Worm (Caenorhabditis elegans) whole organism, dauer: Measurements from ENCODE around the gene cutc-1.

Experiments used
- unc-62 ChIP-seq: sonication (generic microtip); optimal IDR thresholded peaks from 2 replicates; lab custom pipeline; 2017; ENCODE audit warnings: missing biosample characterization, missing genetic modification reagents, missing genetic modification characterization

The cutc-1 gene

DNA sequence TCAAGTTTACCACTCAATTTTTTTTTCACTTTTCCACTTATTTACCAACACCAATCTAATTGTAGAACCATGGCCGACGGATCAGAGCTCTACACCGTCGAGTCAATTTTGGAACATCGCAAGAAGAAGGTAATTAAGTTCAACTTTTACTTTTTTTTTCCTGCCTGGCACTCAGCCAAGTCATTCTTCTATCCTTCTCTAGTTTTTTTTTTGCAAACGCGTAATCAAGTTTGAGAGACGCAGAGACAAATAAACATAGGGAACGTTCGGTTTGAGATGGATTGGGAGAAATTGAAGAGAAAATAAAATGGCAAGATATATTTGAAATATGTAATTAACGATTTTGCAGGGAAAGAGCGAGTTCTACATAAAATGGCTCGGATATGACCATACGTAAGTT is 22.9 kb upstream of the cutc-1 start, which contains the start of gene cec-1:
Gene cec-1 (plus strand): TSS at position 63 of the 400 bp plus-strand sequence.
- TF ChIP-seq unc-62 (GFP tag; lab: Kevin White, UChicago), result no peak

DNA sequence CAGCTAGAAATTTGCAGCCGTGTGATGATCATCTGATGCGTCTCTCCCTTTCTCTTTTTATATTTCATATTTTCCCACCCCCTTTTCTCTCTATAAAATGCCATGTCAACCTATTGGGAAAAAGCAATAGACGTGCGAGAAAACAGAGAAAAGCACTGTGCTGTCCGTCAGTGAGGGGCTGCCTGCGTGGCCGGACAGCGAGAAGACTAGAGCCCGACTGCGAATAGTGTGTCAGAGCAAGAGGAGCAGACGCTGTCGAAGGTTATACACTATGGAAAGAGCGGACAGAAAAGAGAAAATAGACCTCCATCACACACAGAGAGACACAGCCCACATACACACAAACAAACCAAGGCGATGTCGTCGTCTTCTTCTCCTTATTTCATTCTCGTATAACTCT is 21.7 kb upstream of the cutc-1 start:
- TF ChIP-seq unc-62 (GFP tag; lab: Kevin White, UChicago), result no peak

DNA sequence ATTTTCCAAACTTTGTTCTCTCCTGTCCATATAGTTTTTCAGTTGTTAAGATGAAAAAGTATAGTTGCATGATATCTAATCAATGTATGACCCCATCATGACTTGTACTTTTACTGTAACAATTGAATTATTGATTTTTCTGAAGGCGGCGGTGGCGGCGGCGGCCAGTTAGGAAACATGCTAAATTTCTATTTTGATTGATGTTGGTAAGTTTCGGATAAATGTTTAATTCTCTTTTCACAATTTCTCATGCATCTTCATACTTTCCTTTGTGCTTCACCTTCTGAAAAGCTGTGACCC is 14.5 kb upstream of the cutc-1 start, which contains the start of gene sor-1:
Gene sor-1 (plus strand): TSS at position 201 of the 300 bp plus-strand sequence.
- TF ChIP-seq unc-62 (GFP tag; lab: Kevin White, UChicago), result no peak

DNA sequence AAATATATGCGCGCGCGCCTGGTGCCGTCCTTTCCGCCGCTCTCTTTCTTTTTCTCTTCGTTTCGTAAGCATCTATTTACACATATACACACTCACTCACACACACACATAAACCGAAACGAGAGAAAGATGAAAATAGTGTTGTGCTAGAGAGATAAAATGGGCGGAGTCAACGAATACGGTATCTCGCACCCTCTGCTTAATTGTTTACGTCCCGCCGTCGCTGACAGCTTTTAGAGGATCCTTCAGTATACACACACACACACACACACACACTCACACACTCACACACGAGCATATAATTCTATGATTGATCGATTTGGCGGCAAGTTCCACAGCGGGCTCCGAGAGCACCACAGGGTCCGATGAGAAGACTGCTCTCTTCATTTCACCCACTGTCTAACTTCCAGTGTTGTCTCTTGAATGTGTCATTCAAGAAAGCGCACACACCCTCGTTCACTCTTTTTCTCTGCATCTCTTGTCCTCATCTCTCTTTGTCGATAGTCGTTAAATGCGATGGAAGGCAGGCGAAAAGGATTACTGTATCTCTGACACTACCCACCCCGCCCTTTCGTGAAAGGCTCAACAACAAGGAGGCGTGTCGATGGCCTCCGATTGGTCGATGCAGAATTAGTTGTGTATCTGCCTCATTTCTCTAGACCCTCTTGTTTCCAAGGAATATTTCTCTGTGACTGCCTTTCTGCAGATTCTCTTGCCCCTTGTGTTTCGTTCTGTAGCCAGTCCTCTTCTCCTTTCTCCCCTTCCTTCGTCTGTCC is 14.0 kb upstream of the cutc-1 start:
- no peak for TF ChIP-seq unc-62 (GFP tag; lab: Kevin White, UChicago)

DNA sequence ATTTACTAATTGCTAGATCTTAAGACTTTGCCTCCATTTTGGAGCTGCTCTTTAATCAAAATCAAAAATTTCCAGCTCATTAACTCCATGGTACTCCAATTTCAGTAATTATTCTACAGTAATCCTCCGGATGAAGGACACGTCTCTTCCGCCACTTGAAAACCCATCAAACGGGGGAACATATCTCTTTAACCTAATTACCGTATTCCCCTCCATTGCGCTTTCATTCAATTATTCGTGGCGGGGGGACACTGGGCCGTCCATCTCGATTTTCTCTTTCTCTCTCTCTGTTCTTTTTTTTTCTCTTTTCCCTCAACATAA is 13.4 kb upstream of the cutc-1 start:
- no peak for TF ChIP-seq unc-62 (GFP tag; lab: Kevin White, UChicago)

DNA sequence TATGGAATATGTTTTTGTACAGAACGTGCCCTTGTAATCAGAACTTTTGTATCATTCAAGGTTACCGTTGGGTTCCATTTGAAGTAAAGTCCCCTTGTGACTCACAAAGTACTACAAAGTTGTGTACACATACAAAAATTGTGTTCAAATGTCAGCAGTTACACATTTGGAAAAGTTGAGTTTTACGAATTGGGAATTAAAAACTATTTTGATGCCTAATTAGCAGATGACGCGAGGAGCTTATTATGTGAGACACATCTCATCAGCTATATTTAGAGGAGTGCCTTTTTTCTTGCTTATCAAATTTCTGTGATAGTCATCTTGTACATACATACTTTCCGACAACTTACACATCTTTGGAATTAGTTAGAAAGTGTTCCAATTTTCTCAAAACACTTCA is 10.1 kb upstream of the cutc-1 start:
- TF ChIP-seq unc-62 (GFP tag; lab: Kevin White, UChicago), result no peak

DNA sequence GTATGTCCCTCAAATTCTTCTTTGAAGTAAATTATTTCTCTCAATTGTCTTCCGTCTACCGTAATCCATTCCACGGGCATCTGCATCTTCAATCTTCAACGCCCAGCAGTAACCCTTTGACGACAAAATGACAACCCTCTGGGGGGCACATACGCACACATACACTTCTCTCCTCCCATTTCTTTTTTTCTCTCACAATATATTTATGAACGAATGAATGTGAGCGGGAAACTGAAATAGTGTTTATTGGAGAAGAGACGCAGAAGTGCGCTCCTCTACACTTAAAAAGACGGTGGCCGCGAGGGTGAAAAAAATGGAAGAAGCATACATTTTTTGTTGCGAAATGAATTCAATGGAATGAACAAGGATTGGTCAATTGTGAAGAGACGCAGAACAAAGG is 8.6 kb upstream of the cutc-1 start:
- TF ChIP-seq unc-62 (GFP tag; lab: Kevin White, UChicago), result no peak

DNA sequence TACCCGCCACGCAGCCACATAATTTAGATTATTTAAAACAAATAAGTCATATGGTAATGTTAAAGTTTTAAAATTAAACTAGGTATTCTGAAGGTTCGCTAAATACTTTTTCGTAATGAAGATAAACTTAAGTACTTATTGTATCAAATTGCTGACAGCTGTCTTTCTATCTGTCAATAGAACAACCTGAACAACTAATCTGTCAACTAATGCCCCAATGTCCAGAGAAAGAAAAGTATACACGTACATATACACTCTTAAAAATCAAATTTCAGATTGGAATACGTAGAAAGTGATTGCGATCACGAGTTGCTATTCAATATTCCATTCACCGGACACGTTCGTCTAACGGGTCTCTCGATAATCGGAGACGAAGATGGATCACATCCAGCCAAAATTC is 7.3 kb upstream of the cutc-1 start:
- no peak for TF ChIP-seq unc-62 (GFP tag; lab: Kevin White, UChicago)

DNA sequence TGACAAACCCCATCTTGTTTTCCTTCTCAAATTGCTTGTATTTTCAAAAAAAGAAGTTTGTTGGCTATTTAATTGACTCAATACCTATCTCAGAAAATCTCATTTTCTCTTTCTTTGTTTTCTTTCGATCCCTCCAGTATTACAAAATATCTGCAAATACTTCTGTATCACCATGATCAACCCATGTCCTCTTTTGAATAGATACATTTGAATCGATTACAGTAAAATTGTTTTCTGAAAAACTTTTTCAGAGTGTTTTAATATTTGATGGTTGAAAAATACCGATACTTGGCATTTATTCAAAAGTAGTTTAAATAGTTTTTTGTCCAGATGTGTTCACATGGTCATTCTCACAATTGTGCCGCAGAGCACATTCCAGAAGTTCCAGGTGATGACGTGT is 5.8 kb upstream of the cutc-1 start, which contains the start of gene ZK353.9:
Gene ZK353.9 (plus strand): TSS at position 331 of the 400 bp plus-strand sequence.
- TF ChIP-seq unc-62 (GFP tag; lab: Kevin White, UChicago), result no peak

DNA sequence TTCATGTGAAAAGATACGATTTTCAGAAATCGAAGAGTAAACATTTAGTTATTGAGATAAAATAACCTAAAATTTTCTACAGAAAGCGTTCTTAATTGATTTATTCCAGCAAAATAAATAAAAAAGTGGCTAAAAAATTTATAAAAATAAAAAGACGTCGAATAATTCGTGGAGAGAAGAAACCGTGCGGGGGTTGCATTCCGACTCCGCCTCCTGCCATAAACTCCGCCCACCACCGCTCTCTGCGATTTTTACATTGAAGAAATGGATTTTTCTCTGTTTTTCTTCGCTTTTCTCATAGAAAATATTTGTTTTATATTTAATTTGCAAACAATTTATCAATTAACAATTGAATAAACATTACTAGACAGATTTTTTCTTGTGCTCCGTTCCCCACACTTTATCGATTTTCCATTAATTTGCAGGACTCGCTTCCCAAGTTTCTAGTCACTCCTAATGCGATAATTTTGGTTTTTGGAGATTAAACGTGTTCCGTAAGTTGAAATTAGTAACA is 2.1 kb upstream of the cutc-1 start, which contains the start of the genes ubxn-4 and cyy-1:
Gene ubxn-4 (minus strand): TSS at position 114 of the 514 bp plus-strand sequence.
Gene cyy-1 (plus strand): TSS at position 426 of the 514 bp plus-strand sequence.
- no peak for TF ChIP-seq unc-62 (GFP tag; lab: Kevin White, UChicago)

DNA sequence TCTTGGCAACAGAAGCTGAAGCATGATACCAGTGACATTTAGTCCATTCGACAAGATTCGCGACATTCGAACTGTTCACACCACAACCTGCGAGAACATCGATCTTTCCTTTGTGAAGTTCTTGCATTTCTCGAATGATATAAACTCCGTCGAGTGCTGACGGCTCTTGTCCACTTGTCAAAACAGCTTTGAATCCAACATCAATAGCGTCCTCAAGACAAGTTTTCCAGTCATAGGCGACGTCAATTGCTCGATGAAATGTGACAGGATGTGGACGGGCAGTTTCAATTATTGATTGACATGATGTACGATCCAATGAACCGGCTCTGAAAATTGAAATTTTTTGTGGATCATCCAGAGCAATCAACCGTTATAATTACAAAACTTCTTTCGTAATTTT is 774 bp downstream of the cutc-1 start:
- TF ChIP-seq unc-62 (GFP tag; lab: Kevin White, UChicago), result no peak

DNA sequence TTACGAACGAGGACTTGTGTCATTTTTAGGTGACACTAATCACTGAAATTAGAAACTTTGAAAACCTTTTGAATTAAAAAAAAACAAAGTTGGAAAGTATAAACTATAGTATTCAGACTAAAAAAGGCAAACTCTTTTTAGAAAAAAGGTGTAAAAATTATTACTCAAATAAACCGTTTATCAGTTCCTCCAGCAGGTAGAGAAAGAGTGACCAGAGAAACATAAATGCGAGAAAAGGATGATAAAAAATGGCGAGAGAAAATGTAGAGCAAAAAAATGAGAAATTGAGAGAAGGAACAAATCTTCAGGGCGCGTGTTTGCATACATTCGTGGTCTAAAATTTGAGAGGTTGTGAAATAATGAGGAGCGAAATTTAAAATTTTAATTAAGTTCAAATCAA is 1.5 kb downstream of the cutc-1 start, which contains the start of gene lap-1:
Gene lap-1 (minus strand): TSS at position 42 of the 400 bp plus-strand sequence.
- no peak for TF ChIP-seq unc-62 (GFP tag; lab: Kevin White, UChicago)

DNA sequence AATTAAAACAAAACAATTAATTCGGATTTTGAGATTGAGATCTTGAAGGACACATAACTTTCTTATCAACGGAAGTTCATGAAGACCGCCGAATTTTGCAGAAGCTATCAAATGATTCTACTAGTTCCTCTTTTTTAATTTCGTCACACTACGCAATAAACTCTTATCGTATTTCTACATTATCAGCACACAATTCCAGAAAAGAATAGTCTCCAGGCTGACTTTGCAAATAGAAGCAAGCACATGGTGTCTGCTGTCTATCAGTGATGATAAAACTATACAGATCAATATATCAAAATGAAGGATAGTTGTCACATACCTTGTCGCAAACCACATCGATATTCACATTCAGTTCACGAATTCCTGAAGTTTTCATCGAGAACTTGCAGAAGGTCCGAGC is 2.9 kb downstream of the cutc-1 start:
- TF ChIP-seq unc-62 (GFP tag; lab: Kevin White, UChicago), result no peak

DNA sequence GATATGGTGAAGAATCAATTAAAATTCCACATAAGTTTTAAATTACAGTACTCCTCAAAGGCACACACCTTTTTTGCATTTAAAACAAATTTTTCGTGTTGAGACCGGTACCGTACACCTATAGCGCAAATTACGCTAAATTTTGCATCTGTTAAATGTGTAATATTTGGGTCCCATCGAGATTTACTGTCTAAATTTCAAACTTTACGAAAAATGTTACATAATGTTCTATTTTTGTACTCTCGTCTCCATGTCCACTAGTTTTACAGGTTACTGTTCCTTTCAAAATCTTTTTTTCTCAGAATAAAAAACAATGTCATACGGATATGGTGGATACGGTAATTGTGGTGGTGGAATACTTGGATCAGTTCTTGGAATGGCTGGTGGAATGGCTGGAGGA is 5.0 kb downstream of the cutc-1 start, which contains the start of gene ZK353.2:
Gene ZK353.2 (plus strand): TSS at position 301 of the 400 bp plus-strand sequence.
- TF ChIP-seq unc-62 (GFP tag; lab: Kevin White, UChicago), result no peak

DNA sequence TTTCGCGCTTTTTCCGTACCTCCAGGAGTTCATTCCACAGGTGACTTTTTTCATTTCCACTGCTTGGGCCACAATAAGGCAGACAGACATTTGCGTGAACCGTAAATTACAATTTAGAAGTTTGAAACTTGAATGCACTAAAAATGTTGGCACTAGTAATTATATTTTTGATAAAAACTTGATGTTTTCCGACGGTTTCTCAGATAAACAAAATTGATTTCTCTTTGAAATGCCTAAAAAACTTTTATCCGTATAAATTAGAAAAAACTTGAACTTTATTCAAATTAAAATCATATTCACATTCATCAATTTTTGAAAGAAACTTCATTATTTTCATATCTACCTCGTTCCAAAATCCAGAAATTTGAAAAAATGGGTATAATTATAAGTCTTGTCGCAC is 7.7 kb downstream of the cutc-1 start, which contains the start of gene ZK353.3:
Gene ZK353.3 (plus strand): TSS at position 301 of the 400 bp plus-strand sequence.
- no peak for TF ChIP-seq unc-62 (GFP tag; lab: Kevin White, UChicago)

DNA sequence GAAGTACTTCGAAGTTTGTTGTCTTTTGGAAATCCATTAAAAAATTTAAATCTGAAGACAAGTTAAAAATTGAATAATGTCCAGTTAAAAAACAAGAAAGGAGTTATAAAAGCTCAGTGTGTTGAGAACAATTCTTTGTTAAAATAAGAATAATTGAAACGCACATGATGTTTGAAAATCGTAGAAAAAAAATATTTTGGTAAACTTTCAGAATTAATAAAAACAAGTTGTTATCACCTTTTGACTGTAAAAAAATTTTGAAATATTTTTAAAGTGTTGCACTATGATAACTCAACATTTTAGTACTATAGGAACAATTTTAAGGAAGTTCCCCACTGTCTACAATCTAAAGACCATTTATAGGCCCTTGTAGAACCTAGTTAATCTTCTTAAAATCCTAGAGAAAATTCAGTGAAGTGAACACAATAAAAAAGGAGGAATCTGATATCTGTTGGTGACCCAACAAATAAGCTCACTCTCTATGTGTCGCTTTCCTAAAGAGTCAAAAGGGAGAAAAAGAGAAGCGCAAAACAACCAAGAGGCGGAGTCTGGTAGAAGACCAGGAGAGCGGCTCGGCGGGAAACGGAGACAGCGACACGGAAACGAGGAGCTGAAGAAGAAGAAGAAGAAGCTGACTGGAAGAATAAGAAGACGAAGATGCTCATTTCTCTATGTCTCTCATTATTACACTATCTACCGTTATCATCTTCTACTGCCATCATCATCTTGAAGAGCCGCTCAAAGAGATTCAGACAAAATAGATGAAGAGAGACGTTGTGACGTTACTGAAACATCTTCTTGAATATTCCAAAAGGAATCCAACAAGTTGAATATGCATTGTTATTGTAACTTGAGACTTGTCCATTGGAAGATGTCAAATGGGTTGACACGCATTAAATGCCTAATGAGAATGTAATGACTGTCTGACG is 8.8 kb downstream of the cutc-1 start, which contains the start of gene ZK353.10:
Gene ZK353.10 (minus strand): TSS at position 51 of the 929 bp plus-strand sequence.
- TF ChIP-seq unc-62 (GFP tag; lab: Kevin White, UChicago), result no peak
